Fruit fly (Drosophila melanogaster): ENCODE measurements around the gene vilya.

DNA sequence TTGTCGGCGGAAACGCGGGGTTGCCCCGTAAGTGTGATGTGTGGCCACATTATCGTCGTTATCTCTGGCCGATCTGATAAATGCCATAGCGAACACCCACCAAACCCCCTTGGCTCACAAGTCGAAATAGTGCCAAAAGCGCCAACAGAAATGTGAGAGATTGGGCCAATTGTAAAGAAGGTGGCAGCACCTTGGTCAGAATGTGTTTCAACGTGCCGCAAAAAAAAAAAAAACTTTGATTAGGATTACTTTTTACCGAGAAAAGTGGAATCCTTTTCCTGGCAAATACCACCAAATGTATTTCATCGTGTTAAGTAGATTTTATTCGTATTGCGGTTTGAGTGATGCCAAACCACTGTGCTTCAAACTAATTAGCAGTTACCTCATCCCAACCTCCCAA lies 16.5 kb downstream of the vilya start:
- TF ChIP-seq Hr78 (GFP tag; optimal IDR thresholded peaks at IDR 0.05), result no peak
- no peak for TF ChIP-seq tai (GFP tag; optimal IDR thresholded peaks at IDR 0.05)
- no peak for TF ChIP-seq Vsx2 (GFP tag; optimal IDR thresholded peaks at IDR 0.05; ENCODE audit: partially characterized antibody)
- no peak for TF ChIP-seq sage (GFP tag; optimal IDR thresholded peaks at IDR 0.05)
- TF ChIP-seq Abd-B (GFP tag; optimal IDR thresholded peaks at IDR 0.05), result no peak
- no peak for TF ChIP-seq jim (GFP tag; optimal IDR thresholded peaks at IDR 0.05)
- TF ChIP-seq psq (GFP tag; optimal IDR thresholded peaks at IDR 0.05), result peak; percentile 31
- TF ChIP-seq rgr (GFP tag; optimal IDR thresholded peaks at IDR 0.05), result peak; percentile 70
- TF ChIP-seq h (GFP tag; optimal IDR thresholded peaks at IDR 0.05), result peak; percentile 72
- TF ChIP-seq Dfd (GFP tag; optimal IDR thresholded peaks at IDR 0.05), result no peak
